Fruit fly (Drosophila melanogaster): ENCODE measurements around the gene NSD.

Gene NSD

dm6 chr3R:27922673-27923175 lies 14.9 kb downstream of the NSD start, which contains the start of gene RpL4 (continued):
- no peak for TF ChIP-seq ftz-f1 (GFP tag; optimal IDR thresholded peaks at IDR 0.05)
- peak; percentile 89 for TF ChIP-seq sr (GFP tag; IDR thresholded peaks at IDR 0.05)
- TF ChIP-seq insv (GFP tag; optimal IDR thresholded peaks at IDR 0.05): peak in 1 of 2 experiments; percentile 81
- TF ChIP-seq eyg (GFP tag; optimal IDR thresholded peaks at IDR 0.05): peak; percentile 73
- TF ChIP-seq dati (GFP tag; IDR thresholded peaks at IDR 0.05): peak; percentile 56
- no peak for TF ChIP-seq CkIIα-i1 (GFP tag; IDR thresholded peaks at IDR 0.05)
- TF ChIP-seq CoRest (tag; optimal IDR thresholded peaks at IDR 0.05): peak; percentile 75
- peak; percentile 57 for TF ChIP-seq CG10979 (tag; optimal IDR thresholded peaks at IDR 0.05)
- peak; percentile 78 for TF ChIP-seq HLH3B (GFP tag; IDR thresholded peaks at IDR 0.05)
- TF ChIP-seq bab2 (GFP tag; optimal IDR thresholded peaks at IDR 0.05): peak; percentile 37
- TF ChIP-seq CG10543 (GFP tag; optimal IDR thresholded peaks at IDR 0.05): peak; percentile 93
- peak in 1 of 2 experiments; percentile 49 for TF ChIP-seq crp (GFP tag; optimal IDR thresholded peaks at IDR 0.05)
- TF ChIP-seq cato (GFP tag; optimal IDR thresholded peaks at IDR 0.05; ENCODE audit: borderline replicate concordance): peak; percentile 62
- TF ChIP-seq CG18619 (GFP tag; optimal IDR thresholded peaks at IDR 0.05): peak; percentile 93
- peak; percentile 52 for TF ChIP-seq CG3726 (GFP tag; IDR thresholded peaks at IDR 0.05)
- peak; percentile 60 for TF ChIP-seq CG6254 (GFP tag; optimal IDR thresholded peaks at IDR 0.05)
- peak; percentile 65 for TF ChIP-seq HmgZ (tag; optimal IDR thresholded peaks at IDR 0.05)
- peak; percentile 81 for TF ChIP-seq CG18599 (GFP tag; optimal IDR thresholded peaks at IDR 0.05)
- TF ChIP-seq dmrt11E (tag; optimal IDR thresholded peaks at IDR 0.05): peak; percentile 79
- TF ChIP-seq Hand (GFP tag; optimal IDR thresholded peaks at IDR 0.05): peak; percentile 80
- 0 out of 2 replicates have a peak, but pooled peaks have one; percentile 16 for TF ChIP-seq tna (GFP tag; IDR thresholded peaks at IDR 0.05; ENCODE audit: partially characterized antibody)
- peak; percentile 24 for TF ChIP-seq pnt (GFP tag; optimal IDR thresholded peaks at IDR 0.05)
- peak; percentile 53 for TF ChIP-seq Dek (tag; optimal IDR thresholded peaks at IDR 0.05)
- peak; percentile 71 for TF ChIP-seq Ptx1 (GFP tag; IDR thresholded peaks at IDR 0.05)
- no peak for TF ChIP-seq Dfd (GFP tag; optimal IDR thresholded peaks at IDR 0.05)
- TF ChIP-seq nom (GFP tag; optimal IDR thresholded peaks at IDR 0.05): peak; percentile 90
- TF ChIP-seq CG14050 (GFP tag; IDR thresholded peaks at IDR 0.05): peak; percentile 57; the same call in 2 of the 3 replicates
- TF ChIP-seq Taf1 (GFP tag; IDR thresholded peaks at IDR 0.05): 0 out of 2 replicates have a peak, but pooled peaks have one; percentile 26
- TF ChIP-seq cad (GFP tag; optimal IDR thresholded peaks at IDR 0.05): no peak
- TF ChIP-seq Xrp1 (GFP tag; IDR thresholded peaks at IDR 0.05): no peak; the same call in 1 of the 2 replicates
- TF ChIP-seq Dll (GFP tag; IDR thresholded peaks at IDR 0.05; ENCODE audit: partially characterized antibody): no peak
- TF ChIP-seq CG4854 (GFP tag; optimal IDR thresholded peaks at IDR 0.05): peak; percentile 78
- peak; percentile 76 for TF ChIP-seq CG5180 (GFP tag; optimal IDR thresholded peaks at IDR 0.05)
- TF ChIP-seq sc (optimal IDR thresholded peaks at IDR 0.05): no peak
- TF ChIP-seq sc (GFP tag; optimal IDR thresholded peaks at IDR 0.05): peak; percentile 88
- no peak for TF ChIP-seq rib (GFP tag; IDR thresholded peaks at IDR 0.05)
- TF ChIP-seq CG10654 (GFP tag; optimal IDR thresholded peaks at IDR 0.05): peak; percentile 70
- no peak for TF ChIP-seq HLH4C (GFP tag; IDR thresholded peaks at IDR 0.05; ENCODE audit: partially characterized antibody)
- TF ChIP-seq H15 (GFP tag; IDR thresholded peaks at IDR 0.05): peak; percentile 74; the same call in 2 of the 3 replicates
- peak; percentile 48 for TF ChIP-seq fd96Cb (tag; optimal IDR thresholded peaks at IDR 0.05)
- TF ChIP-seq kah (GFP tag; optimal IDR thresholded peaks at IDR 0.05): peak; percentile 75
- peak; percentile 98 for TF ChIP-seq YL-1 (GFP tag; optimal IDR thresholded peaks at IDR 0.05)
- TF ChIP-seq CG18262 (tag; optimal IDR thresholded peaks at IDR 0.05): peak; percentile 64
- peak; percentile 51 for TF ChIP-seq E2f2 (GFP tag; IDR thresholded peaks at IDR 0.05)
- peak; percentile 40 for TF ChIP-seq da (GFP tag; optimal IDR thresholded peaks at IDR 0.05)
- TF ChIP-seq croc (GFP tag; conservative IDR thresholded peaks at IDR 0.05): no peak
- TF ChIP-seq inv (GFP tag; IDR thresholded peaks at IDR 0.05; ENCODE audit: partially characterized antibody): no peak
- TF ChIP-seq CG3847 (GFP tag; IDR thresholded peaks at IDR 0.05): peak; percentile 80
- TF ChIP-seq CG17361 (GFP tag; IDR thresholded peaks at IDR 0.05): peak; percentile 83
- TF ChIP-seq tio (GFP tag; optimal IDR thresholded peaks at IDR 0.05): no peak
